Worm (Caenorhabditis elegans): Measurements from ENCODE around the gene F57G4.1.

The F57G4.1 gene

DNA sequence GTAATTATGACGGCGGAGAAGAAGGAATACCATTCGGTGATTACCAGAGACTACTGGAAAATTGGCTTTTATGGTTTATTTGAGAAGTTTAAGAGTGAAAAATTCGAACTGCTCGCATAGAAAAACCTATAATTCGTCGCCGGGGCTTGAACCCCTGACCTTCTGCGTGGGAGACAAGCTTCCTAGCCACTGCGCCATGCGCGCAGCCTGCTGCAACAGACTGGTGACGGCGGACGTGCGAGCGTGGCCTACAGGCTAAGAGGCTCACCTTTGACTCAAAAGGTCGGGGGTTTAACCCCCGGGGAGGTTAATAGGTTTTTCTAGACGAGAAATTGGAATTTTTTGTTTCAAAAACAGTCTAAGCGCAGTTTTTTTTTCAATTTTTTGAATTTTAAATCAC lies 41.0 kb downstream of the F57G4.1 start:
- TF ChIP-seq mdl-1 (tag; optimal IDR thresholded peaks at IDR 0.05), result no peak
- no peak for TF ChIP-seq sma-9 (GFP tag; optimal IDR thresholded peaks at IDR 0.05)
- no peak for TF ChIP-seq sma-9 (tag; optimal IDR thresholded peaks at IDR 0.05)
- no peak for TF ChIP-seq ceh-82 (tag; optimal IDR thresholded peaks at IDR 0.05)
- TF ChIP-seq nhr-25 (tag; optimal IDR thresholded peaks at IDR 0.05), result no peak
- TF ChIP-seq mbf-1 (tag; optimal IDR thresholded peaks at IDR 0.05), result no peak
- TF ChIP-seq gmeb-1 (tag; optimal IDR thresholded peaks at IDR 0.05), result no peak
- TF ChIP-seq elt-1 (tag; optimal IDR thresholded peaks at IDR 0.05), result no peak
- TF ChIP-seq sem-4 (tag; optimal IDR thresholded peaks at IDR 0.05), result no peak
- no peak for TF ChIP-seq nhr-10 (tag; optimal IDR thresholded peaks at IDR 0.05)
- no peak for TF ChIP-seq mab-5 (tag; optimal IDR thresholded peaks at IDR 0.05)
- no peak for TF ChIP-seq nhr-129 (tag; optimal IDR thresholded peaks at IDR 0.05)
- TF ChIP-seq peb-1 (tag; optimal IDR thresholded peaks at IDR 0.05), result no peak
- TF ChIP-seq lin-11 (tag; optimal IDR thresholded peaks at IDR 0.05), result no peak
- no peak for TF ChIP-seq F13H6.1 (tag; optimal IDR thresholded peaks at IDR 0.05)
- TF ChIP-seq ama-1 (optimal IDR thresholded peaks at IDR 0.05), result no peak
- TF ChIP-seq fos-1 (tag; optimal IDR thresholded peaks at IDR 0.05), result no peak
- TF ChIP-seq nhr-23 (tag; optimal IDR thresholded peaks at IDR 0.05), result no peak
- TF ChIP-seq sma-3 (GFP tag; optimal IDR thresholded peaks at IDR 0.05), result no peak
- TF ChIP-seq egl-27 (tag; optimal IDR thresholded peaks at IDR 0.05), result no peak
- TF ChIP-seq ztf-11 (tag; optimal IDR thresholded peaks at IDR 0.05), result no peak

DNA sequence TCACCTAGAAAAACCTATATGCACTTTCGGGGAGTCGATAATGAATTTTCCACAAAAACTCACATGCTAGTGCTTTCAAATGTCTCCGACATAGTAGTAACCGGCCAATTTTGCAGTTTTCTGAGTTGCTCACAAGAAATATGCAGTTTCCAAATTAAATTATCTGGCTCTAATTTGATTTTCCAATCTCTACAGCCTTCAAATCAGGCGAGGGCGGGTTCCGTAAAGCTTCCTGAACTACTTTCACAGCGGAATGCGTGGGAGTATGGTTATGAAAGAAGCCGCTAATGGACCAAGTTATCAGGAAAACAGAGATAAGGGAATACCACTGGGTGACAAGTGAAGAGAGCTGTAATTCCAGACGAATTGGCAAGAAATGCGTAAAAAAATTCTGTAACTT lies 42.6 kb downstream of the F57G4.1 start, which contains the start of gene F59A1.11:
F59A1.11 (minus strand) TSS at position 101 of the 400 bp plus-strand sequence.
- TF ChIP-seq ztf-11 (tag; optimal IDR thresholded peaks at IDR 0.05) (no peak), nhr-21 (tag; optimal IDR thresholded peaks at IDR 0.05) (no peak), fos-1 (tag; optimal IDR thresholded peaks at IDR 0.05) (no peak), ceh-16 (tag; optimal IDR thresholded peaks at IDR 0.05) (no peak), elt-1 (tag; optimal IDR thresholded peaks at IDR 0.05) (no peak), ZK546.5 (tag; optimal IDR thresholded peaks at IDR 0.05) (no peak), ama-1 (optimal IDR thresholded peaks at IDR 0.05) (no peak), lin-13 (GFP tag; optimal IDR thresholded peaks at IDR 0.05) (no peak), nhr-6 (tag; optimal IDR thresholded peaks at IDR 0.05) (no peak), sma-3 (GFP tag; optimal IDR thresholded peaks at IDR 0.05) (no peak), sma-9 (GFP tag; optimal IDR thresholded peaks at IDR 0.05) (no peak), sma-9 (tag; optimal IDR thresholded peaks at IDR 0.05) (no peak), skn-1 (tag; optimal IDR thresholded peaks at IDR 0.05) (no peak), R02D3.7 (tag; optimal IDR thresholded peaks at IDR 0.05) (no peak), elt-3 (tag; optimal IDR thresholded peaks at IDR 0.05) (no peak), nhr-11 (tag; optimal IDR thresholded peaks at IDR 0.05) (no peak), Y55F3AM.14 (GFP tag; optimal IDR thresholded peaks at IDR 0.05) (no peak)

ce11 chrV:17667676-17668075 lies 44.3 kb downstream of the F57G4.1 start, which contains the start of gene F59A1.12:
F59A1.12 (minus strand) TSS chrV:17667776.
- TF ChIP-seq nhr-129 (tag; optimal IDR thresholded peaks at IDR 0.05) (no peak), sma-3 (GFP tag; optimal IDR thresholded peaks at IDR 0.05) (no peak), unc-62 (GFP tag; optimal IDR thresholded peaks at IDR 0.05) (no peak), blmp-1 (tag; optimal IDR thresholded peaks at IDR 0.05; ENCODE audit: insufficient read depth) (no peak), mbf-1 (tag; optimal IDR thresholded peaks at IDR 0.05) (no peak), nhr-12 (tag; optimal IDR thresholded peaks at IDR 0.05) (no peak), sem-4 (tag; optimal IDR thresholded peaks at IDR 0.05) (no peak), peb-1 (tag; optimal IDR thresholded peaks at IDR 0.05) (no peak), fos-1 (tag; optimal IDR thresholded peaks at IDR 0.05) (no peak), nhr-10 (tag; optimal IDR thresholded peaks at IDR 0.05) (no peak), snpc-4 (tag; optimal IDR thresholded peaks at IDR 0.05) (no peak), ceh-82 (tag; optimal IDR thresholded peaks at IDR 0.05) (no peak), egl-27 (tag; optimal IDR thresholded peaks at IDR 0.05) (no peak), nhr-6 (tag; optimal IDR thresholded peaks at IDR 0.05) (no peak), unc-39 (tag; optimal IDR thresholded peaks at IDR 0.05) (no peak), skn-1 (tag; optimal IDR thresholded peaks at IDR 0.05) (no peak), gmeb-1 (tag; optimal IDR thresholded peaks at IDR 0.05) (no peak), ztf-11 (tag; optimal IDR thresholded peaks at IDR 0.05) (no peak), ztf-1 (GFP tag; conservative IDR thresholded peaks at IDR 0.05) (no peak), lsy-2 (tag; optimal IDR thresholded peaks at IDR 0.05) (no peak)

DNA sequence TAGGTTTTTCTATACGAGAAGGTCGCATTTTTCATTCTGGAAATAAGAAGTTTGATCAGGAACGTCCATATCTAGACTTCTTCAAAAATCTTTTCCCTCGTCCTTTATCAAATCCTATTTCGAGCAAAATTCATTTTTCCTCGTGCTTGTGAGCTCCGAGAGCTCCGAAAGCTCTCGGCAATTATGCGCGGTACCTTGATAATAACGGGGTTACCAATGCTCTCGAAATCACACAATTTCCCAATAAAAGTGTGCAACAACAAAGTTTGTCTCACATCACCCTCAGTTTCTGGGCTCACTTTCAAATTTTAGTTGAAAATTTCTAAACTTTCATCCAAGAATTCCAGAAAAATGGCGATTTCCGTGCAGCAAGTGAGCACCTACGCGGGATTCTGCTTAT lies 45.2 kb downstream of the F57G4.1 start, which contains the start of gene str-89:
str-89 (plus strand) TSS at position 301 of the 400 bp plus-strand sequence.
- TF ChIP-seq ZK546.5 (tag; optimal IDR thresholded peaks at IDR 0.05), result no peak
- no peak for TF ChIP-seq zag-1 (tag; optimal IDR thresholded peaks at IDR 0.05)
- no peak for TF ChIP-seq ama-1 (optimal IDR thresholded peaks at IDR 0.05)
- TF ChIP-seq mdl-1 (tag; optimal IDR thresholded peaks at IDR 0.05), result no peak
- TF ChIP-seq ceh-16 (tag; optimal IDR thresholded peaks at IDR 0.05), result no peak
- TF ChIP-seq aly-2 (tag; optimal IDR thresholded peaks at IDR 0.05), result no peak
- no peak for TF ChIP-seq ceh-82 (tag; optimal IDR thresholded peaks at IDR 0.05)
